Fruit fly (Drosophila melanogaster): ENCODE results near the gene Pxt.

The Pxt gene

DNA sequence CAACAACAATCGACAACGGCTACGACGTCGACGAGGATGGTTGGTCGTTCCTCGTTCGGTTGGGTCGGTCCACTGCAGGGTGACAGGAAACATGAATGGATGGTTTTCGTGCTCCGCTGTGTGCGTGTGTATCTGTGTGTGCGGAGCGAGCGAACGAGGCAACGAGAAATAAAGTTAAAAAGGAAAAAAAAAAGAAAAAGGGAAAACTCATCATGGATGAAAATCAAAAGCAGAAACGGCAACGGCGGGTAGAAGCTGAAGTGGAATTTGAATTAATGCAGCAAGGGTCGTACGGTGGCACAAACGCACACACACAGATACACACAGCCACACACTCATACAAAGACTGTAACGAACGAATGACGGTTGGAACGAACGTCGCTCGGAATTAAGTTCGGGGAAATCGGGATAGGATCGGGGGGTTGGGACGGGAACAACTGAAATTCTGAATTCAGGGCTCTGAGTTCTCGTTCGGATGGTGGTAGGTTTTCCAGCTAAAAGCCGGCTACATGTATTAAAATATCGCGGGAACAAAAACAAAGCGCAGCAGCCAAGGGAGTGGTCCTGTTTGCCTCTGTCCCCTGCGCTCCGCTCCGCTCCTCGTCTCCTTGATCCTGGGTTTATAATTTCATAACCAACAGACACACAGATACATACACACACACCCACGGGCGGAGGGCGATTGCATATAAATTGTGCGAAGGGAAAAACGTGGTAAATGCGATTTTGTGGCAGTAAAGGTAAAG lies 8.2 kb upstream of the Pxt start:
- TF ChIP-seq CG8478 (optimal IDR thresholded peaks at IDR 0.05) (no peak), CTCF (optimal IDR thresholded peaks at IDR 0.05) (no peak)

DNA sequence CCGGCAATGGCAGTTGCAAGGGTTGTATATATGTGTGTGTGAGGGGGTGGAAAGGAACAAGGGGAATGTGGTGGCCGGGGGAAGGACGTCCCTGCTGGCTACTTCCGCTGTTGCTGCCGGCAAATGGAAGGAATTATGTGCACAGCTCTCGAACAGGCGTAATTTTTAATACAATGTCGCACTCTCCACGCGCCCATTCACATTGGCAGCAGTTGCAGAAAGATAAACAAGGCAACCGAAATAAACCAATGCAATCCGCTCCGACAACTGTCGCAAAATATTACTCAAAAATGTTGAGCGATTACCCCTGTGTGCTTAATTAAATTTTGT lies 7.6 kb upstream of the Pxt start:
- no peak for TF ChIP-seq CTCF (optimal IDR thresholded peaks at IDR 0.05)
- TF ChIP-seq CG8478 (optimal IDR thresholded peaks at IDR 0.05) = no peak

DNA sequence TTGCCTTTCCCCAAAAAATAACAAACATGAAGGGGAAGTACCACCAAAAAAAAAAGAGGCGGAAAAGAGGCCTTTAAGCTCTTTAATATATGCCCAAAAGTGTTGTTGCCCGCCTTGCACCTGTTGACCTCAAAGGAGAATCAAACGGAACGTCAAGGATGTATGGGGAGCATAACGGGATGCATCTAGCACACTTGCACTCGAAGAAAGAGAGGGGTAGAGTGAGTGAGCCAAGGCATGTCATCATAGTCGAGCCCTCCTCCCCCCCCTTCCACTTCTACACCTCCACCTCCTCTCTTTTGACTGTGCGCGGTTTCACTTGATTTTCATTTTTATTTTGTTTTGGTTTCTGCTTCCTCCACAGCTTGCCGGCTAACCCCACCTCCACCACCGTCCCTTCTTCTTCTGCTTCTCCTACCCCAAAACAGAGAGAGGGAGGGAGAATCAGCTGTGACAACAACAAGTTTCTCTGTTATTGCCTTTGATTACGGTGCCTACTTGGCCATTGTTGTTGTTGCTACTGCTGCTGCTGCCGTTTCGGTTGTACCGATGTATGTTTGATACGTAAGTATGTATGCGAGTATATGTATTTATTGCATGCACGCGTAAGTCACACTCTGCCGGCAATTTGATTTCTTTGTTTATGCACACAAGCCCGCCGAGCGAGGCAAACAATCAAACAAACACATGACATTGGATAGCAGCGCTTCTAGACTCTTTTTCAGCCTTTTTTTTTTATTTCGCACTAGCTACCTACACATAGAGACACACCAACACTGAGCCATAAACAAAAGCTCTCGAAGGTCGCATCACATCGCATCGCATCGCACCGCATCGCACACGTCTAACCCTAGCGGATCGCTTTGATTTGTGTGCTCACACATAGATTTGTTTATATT lies 6.4 kb upstream of the Pxt start:
- TF ChIP-seq CTCF (optimal IDR thresholded peaks at IDR 0.05) (no peak), CG8478 (optimal IDR thresholded peaks at IDR 0.05) (no peak)

DNA sequence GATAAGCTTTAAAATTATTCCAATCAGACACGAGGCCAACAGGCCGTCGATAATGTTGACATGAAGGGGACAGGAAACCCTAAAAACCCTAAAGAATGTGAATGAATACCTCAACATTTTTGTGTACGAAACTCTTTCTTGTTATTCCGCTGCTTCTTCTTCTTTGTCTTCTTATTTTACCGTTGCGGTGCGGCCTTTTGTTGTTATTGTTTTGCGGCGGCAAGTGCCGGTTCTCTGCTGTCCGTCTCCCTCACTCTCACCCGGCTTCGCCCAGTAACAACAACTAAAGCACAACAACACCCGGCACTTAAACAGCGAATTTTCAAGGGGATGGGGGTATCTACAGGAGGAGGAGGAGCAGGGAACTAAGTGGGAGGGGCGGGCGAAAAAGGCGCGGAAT lies 4.9 kb upstream of the Pxt start:
- TF ChIP-seq CTCF (optimal IDR thresholded peaks at IDR 0.05) = no peak
- TF ChIP-seq CG8478 (optimal IDR thresholded peaks at IDR 0.05) = no peak

DNA sequence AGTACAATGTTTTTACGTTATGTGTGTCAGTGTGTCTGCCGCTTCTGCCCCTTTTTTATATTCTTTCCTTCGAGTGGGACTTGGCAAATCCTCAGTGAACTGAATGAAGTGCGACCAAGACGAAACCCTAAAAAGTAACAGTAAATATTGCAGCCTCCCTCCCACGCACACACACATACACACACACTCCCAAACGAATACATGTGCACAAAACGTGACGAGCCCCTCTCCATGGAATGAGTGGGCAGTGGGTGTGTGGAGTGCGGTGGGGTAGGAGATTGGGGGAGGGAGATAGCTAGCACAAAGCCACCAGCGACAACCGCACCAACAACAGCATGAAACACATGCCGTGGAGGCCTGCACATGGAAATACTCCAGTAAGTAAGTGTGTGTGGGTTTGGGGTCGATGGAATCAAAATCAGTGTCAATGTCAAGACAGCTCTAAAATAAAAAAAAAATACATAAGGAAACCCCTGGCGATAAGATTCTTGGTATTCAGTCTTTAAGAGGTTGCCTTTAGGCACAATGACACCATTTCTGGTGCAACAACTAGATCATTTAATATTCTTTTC lies 4.4 kb upstream of the Pxt start:
- TF ChIP-seq CTCF (optimal IDR thresholded peaks at IDR 0.05) (no peak), CG8478 (optimal IDR thresholded peaks at IDR 0.05) (no peak)

DNA sequence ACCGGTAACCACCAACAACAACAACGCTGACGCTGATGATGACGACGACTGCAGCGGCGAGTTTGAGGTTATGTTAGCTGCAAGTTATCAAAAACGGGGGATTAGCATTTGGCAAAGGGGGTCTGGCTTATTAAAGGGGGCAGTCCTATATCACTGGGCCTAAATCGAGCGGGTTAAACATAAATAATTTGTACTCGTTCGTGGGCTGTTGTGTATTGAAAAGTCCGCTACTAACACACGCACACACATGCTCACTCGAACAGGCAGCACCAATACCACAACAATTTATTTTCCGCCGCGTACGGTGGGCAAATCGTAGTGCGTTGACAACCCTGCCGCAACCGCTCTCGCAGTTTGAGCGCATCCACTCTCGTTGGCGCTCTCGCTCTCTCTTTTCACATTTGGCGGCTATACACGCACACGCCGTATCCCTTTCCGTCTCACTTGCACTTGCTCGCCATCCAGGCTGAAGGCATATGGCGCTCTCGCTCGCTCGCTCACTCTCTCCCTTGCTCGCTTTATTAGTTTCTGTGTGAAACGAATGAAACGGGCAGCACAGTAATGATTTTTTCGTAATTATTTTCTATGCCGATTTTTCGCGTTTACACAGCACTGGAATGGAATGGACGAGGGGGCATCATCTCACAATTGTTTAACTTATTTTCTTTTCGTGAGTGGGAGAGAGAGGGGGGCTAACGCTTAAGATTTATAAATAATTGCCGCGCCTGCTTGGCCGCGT lies 2.2 kb upstream of the Pxt start:
- TF ChIP-seq CTCF (optimal IDR thresholded peaks at IDR 0.05) (peak; percentile 24 to 41), CG8478 (optimal IDR thresholded peaks at IDR 0.05) (no peak)

DNA sequence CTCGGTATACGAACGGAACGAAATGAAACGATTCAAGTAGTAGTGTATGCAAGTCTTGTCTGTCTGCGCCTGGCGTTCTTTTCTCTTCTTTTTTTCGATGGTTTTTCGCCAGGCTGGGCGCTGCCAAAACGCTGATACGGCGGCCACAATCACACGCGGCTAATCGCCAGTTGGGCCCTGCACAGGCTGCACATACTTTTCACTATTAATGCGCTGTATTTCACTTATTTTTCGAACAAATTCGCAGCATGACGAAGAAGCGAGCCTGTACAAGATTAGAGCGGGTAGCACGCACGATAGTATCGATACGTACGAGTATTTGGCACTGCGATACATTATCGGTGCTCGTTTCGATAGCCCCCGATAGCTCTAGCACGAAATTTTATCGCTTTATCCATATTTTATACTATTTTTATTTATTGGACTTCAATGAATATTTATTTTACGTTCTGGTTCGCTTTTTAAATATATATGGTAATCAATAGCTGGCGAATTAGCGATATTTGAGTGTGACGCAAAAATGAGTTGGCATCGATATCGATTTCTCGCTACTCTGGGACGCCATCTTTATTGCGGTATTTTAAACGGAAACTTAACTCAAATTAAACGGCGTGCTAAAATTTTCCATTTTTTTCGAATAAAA lies 1.1 kb upstream of the Pxt start, which contains the start of gene osa:
osa (minus strand) TSS at position 300 of the 643 bp plus-strand sequence.
- TF ChIP-seq CG8478 (optimal IDR thresholded peaks at IDR 0.05) (no peak), CTCF (optimal IDR thresholded peaks at IDR 0.05) (peak in 1 of 2 experiments; percentile 13)

DNA sequence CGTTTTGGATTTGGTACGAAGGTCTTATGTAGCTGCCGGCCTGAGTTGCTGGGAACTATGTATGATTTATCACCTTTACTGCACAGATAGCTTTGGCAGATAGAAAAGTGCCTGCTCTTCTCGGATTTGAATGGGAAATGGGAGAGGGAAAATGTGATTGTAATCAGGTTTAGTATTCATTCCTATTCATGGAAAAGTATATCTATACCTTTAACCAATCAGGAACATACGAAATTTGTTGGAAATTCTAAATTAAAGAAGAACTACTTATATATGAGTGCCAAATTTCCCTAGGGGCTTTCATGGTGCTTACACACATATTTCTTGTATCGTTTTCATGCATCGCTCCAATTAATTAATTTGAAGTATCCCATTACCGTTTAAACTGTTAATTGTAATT lies 5.7 kb downstream of the Pxt start, which contains the start of gene Atg8b:
Atg8b (minus strand) TSS at position 101 of the 400 bp plus-strand sequence.
- TF ChIP-seq CG8478 (optimal IDR thresholded peaks at IDR 0.05) (no peak), CTCF (optimal IDR thresholded peaks at IDR 0.05) (no peak)

DNA sequence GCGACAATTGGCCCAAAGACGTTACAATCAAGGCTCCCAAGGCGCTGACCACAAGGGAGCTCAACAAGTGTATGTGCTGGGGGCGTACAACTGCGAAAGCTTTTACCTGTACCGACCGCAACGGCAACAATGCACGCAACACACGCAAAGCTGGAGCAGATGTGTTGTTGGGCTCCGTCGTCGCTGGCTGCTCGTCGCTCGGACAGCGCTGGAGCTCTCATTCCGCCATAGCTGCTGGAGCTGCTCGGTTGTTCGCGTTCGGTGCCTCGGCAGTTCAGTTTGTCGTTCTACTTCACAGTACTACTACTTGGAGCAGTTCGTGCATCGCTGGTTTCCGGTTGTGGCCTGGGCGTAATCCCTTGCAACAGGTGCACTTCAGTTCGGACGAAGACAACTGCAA lies 6.3 kb downstream of the Pxt start, which contains the start of gene Lgr1:
Lgr1 (plus strand) TSS at position 220 of the 400 bp plus-strand sequence.
- TF ChIP-seq CTCF (optimal IDR thresholded peaks at IDR 0.05) (no peak), CG8478 (optimal IDR thresholded peaks at IDR 0.05) (no peak)

DNA sequence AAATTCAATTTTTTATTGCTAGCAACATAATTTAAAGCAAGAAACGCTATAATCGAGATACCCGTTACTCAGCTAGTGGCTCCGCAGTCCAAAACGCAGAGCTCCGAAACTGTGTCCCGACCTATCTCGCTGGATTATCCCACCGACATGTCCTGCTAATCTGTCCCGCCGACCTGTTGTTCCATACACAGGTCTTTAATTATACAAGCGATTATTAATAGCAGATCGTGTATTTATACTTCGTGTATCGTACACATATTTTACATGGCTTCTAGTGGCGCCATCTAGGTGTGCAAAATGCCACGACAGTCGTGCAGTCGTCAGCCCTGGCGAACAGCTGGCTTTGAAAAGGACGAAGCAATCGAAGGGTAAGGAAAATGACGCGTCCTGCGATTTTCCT lies 14.0 kb downstream of the Pxt start, which contains the start of gene CG14321:
CG14321 (plus strand) TSS at position 338 of the 400 bp plus-strand sequence.
- no peak for TF ChIP-seq CG8478 (optimal IDR thresholded peaks at IDR 0.05)
- peak; percentile 97 to 99 for TF ChIP-seq CTCF (optimal IDR thresholded peaks at IDR 0.05)

DNA sequence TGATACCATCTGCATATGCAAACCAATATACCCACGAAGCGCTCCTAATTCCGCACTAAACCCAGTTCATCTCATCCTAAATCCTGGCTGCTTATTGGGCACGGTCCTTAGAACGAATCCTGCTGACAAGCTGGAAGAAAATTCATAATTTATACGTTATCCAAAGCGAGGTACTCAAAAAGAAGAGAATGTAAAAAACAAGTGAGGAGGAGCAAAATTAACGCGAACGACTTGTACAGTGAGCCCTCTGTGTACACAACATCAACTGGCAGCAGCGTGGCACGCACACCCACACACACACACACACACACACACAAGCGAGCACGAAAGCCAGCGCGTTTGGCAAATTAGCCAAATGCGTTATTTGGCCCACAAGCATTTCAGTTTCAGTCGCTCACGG lies 17.1 kb downstream of the Pxt start, which contains the start of gene TyrRII:
TyrRII (plus strand) TSS at position 301 of the 400 bp plus-strand sequence.
- no peak for TF ChIP-seq CG8478 (optimal IDR thresholded peaks at IDR 0.05)

DNA sequence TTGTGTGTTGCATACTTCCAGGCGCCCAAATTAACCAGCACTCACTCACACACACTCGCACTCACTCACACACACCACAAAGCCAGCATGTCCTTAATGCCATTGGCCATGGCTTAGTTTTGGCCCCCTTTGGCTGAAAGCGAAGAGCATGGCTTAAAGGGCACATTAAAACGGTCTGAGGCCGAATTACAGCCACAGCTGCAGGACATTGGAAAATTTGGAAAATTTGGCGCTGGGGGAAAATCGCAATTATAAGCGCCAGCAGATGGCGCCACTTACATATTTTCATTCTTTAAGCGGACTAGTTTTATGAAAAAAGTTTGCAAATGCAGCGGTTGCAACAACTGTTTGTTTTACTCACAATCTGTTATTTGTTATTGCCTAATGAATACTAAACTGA lies 23.3 kb downstream of the Pxt start:
- TF ChIP-seq CTCF (optimal IDR thresholded peaks at IDR 0.05) (peak; percentile 69 to 84), CG8478 (optimal IDR thresholded peaks at IDR 0.05) (no peak)

DNA sequence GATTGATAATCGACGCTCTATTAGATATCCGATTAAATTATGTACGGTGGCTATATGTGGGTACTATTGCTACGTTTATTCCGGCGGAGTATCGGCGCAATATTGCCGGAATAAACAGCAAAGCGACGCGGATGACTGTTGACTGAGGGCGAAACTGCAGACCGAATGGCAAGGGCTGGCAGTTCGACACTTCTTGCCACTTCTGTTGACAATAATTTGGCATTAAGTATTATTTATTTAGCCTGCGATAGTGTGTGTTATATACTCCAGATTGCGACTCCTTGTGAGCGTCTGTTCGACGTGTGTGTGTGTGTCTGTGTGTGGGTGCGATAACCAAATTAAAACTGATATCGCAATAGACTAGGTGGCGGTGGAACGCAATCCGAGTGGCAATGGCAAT lies 39.7 kb downstream of the Pxt start:
- no peak for TF ChIP-seq CTCF (optimal IDR thresholded peaks at IDR 0.05)
- TF ChIP-seq CG8478 (optimal IDR thresholded peaks at IDR 0.05) = no peak

DNA sequence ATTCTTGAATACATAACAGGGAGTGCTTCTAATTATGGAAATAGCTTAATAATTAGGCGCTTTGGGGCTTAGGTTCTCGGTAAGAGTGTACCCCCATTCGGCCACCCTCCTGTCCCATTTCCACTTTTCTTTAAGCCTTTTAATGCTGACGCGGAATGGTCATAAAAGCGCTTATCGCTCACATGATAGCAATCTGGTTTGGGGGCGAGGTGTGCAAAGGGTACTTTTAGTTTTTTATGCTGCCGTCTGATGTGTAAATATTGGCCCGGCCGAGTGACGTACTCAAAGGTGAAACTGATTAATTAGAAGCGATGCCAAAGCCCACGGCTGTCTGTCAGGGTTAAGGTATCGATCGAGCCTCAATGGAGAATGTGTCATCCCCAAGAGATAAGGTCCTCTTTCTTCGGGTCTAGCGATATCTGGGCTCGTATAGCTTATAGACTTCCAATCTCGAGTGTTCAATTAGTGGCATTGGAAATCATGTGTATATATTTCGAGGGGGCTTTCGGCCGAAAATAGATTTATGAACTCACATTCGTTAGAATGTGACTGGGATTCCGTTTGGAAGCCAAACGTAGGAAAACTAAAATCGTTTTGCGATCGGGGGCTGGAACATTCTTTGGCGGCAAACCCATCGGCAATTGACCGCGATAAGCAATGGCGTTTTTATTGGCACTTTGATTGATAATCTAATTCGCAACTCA lies 40.7 kb downstream of the Pxt start:
- TF ChIP-seq CG8478 (optimal IDR thresholded peaks at IDR 0.05) (no peak), CTCF (optimal IDR thresholded peaks at IDR 0.05) (no peak)
